Fruit fly (Drosophila melanogaster) S2 (cell line): ENCODE data around the gene CG5347.

Experiments
- CG8478 ChIP-seq: fragments of >200 bp; optimal IDR thresholded peaks from 2 replicates; lab custom pipeline; 2018
- CTCF ChIP-seq, 2 experiments: fragments of >200 bp; optimal IDR thresholded peaks; 2 replicates each; lab custom pipeline; 2018

The CG5347 gene

DNA sequence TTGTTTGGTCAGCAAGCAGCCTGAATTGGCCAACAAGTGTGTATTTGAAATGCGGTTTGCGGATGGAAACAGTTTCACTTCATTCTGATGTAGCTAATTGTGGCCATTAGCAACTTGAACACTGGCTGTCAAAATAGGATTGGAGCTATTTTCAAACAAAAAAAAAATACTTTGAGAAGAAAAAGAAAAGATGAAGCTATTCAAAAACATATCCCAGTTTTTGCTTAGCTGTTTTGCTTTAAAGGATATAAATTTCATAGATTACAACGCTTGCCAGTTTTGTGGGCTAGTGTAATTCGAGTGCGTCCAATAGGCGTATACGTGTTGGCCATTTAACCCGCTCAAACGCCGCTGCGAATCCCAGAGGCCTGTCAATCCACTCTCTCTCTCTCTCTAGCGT lies 35.7 kb downstream of the CG5347 start:
- TF ChIP-seq CG8478 (lab: Kevin White, UChicago) (no peak), CTCF (optimal IDR thresholded peaks at IDR 0.05; lab: Kevin White, UChicago) (no peak)

dm6 chrX:14824690-14825469 lies 48.3 kb downstream of the CG5347 start:
- TF ChIP-seq CG8478 (lab: Kevin White, UChicago), result no peak
- TF ChIP-seq CTCF (optimal IDR thresholded peaks at IDR 0.05; lab: Kevin White, UChicago), result no peak

- no peak for TF ChIP-seq CG8478 (lab: Kevin White, UChicago)
- no peak for TF ChIP-seq CTCF (optimal IDR thresholded peaks at IDR 0.05; lab: Kevin White, UChicago)
Measured at dm6 chrX:14825470-14825787, 48.9 kb downstream of the CG5347 start.

- TF ChIP-seq CG8478 (lab: Kevin White, UChicago) (no peak), CTCF (optimal IDR thresholded peaks at IDR 0.05; lab: Kevin White, UChicago) (no peak)
Measured at dm6 chrX:14825922-14826617, 49.5 kb downstream of the CG5347 start, which contains the start of gene rut. Gene rut, minus strand, starts transcription at chrX:14826073.
